Worm (Caenorhabditis elegans) whole organism, mixed stage, embryonic: ENCODE measurements around the gene mtl-2.
A peak's percentile ranks its signal among the peaks of the same experiment; 100 is the strongest.
"Not testable (repeated sequence)": the region's sequence is repeated elsewhere in the genome, so short reads cannot be mapped to it uniquely, and the experiment has no call there.

Experiments
- M03D4.4 ChIP-seq: sonication (generic microtip); optimal IDR thresholded peaks from 2 replicates; lab custom pipeline; 2017; ENCODE audit warnings: mild to moderate bottlenecking, missing genetic modification characterization, missing compliant biosample characterization
- bed-3 ChIP-seq: fragments of 200-800 bp; sonication (Bioruptor generic); optimal IDR thresholded peaks from 3 replicates; lab custom pipeline; 2018; ENCODE audit warnings: mild to moderate bottlenecking, missing genetic modification characterization, moderate library complexity, missing compliant biosample characterization
- blmp-1 ChIP-seq: fragments of 150-350 bp; optimal IDR thresholded peaks from 2 replicates; lab custom pipeline; 2014; ENCODE audit warnings: missing biosample characterization, missing genetic modification characterization
- ceh-39 ChIP-seq: fragments of 150-350 bp; optimal IDR thresholded peaks from 2 replicates; lab custom pipeline; 2014; ENCODE audit warnings: missing biosample characterization, missing genetic modification characterization
- ceh-43 ChIP-seq: fragments of 200-800 bp; sonication (Bioruptor generic); optimal IDR thresholded peaks from 2 replicates; lab custom pipeline; 2018; ENCODE audit warnings: mild to moderate bottlenecking, missing genetic modification characterization, moderate library complexity, missing compliant biosample characterization
- ceh-83 ChIP-seq: fragments of 200-800 bp; sonication (Bioruptor generic); optimal IDR thresholded peaks from 2 replicates; lab custom pipeline; 2018; ENCODE audit warnings: mild to moderate bottlenecking, missing genetic modification characterization, missing compliant biosample characterization
- ces-1 ChIP-seq: fragments of 150-350 bp; optimal IDR thresholded peaks from 2 replicates; lab custom pipeline; 2014; ENCODE audit warnings: missing biosample characterization, missing genetic modification reagents, missing genetic modification characterization
- cnd-1 ChIP-seq: fragments of 200-800 bp; sonication (Bioruptor generic); optimal IDR thresholded peaks from 2 replicates; lab custom pipeline; 2018; ENCODE audit warnings: mild to moderate bottlenecking, missing genetic modification characterization, missing compliant biosample characterization
- drap-1 ChIP-seq: fragments of 200-800 bp; sonication (Bioruptor generic); optimal IDR thresholded peaks from 3 replicates; lab custom pipeline; 2018; ENCODE audit warnings: mild to moderate bottlenecking, missing genetic modification characterization, missing compliant biosample characterization
- elt-1 ChIP-seq: sonication (generic microtip); optimal IDR thresholded peaks from 2 replicates; lab custom pipeline; 2017; ENCODE audit warnings: missing genetic modification characterization, mild to moderate bottlenecking, missing compliant biosample characterization, antibody characterized with exemption, moderate library complexity, borderline replicate concordance; ENCODE audit not compliant: insufficient read depth
- flh-1 ChIP-seq: fragments of 200-800 bp; sonication (Bioruptor generic); optimal IDR thresholded peaks from 2 replicates; lab custom pipeline; 2018; ENCODE audit warnings: mild to moderate bottlenecking, missing genetic modification characterization, moderate library complexity, missing compliant biosample characterization
- ham-2 ChIP-seq: fragments of 200-800 bp; sonication (Bioruptor generic); optimal IDR thresholded peaks from 2 replicates; lab custom pipeline; 2018; ENCODE audit warnings: mild to moderate bottlenecking, missing genetic modification characterization, missing compliant biosample characterization
- hlh-1 ChIP-seq: fragments of 150-350 bp; optimal IDR thresholded peaks from 2 replicates; lab custom pipeline; 2014; ENCODE audit warnings: missing biosample characterization, missing genetic modification reagents, missing genetic modification characterization
- lin-13 ChIP-seq: fragments of 150-350 bp; optimal IDR thresholded peaks from 2 replicates; lab custom pipeline; 2014; ENCODE audit warnings: missing biosample characterization, missing genetic modification characterization
- lin-32 ChIP-seq: fragments of 200-800 bp; sonication (Bioruptor generic); optimal IDR thresholded peaks from 2 replicates; lab custom pipeline; 2018; ENCODE audit warnings: mild to moderate bottlenecking, missing genetic modification characterization, missing compliant biosample characterization
- lsy-2 ChIP-seq: fragments of 150-350 bp; optimal IDR thresholded peaks from 2 replicates; lab custom pipeline; 2014; ENCODE audit warnings: missing biosample characterization, missing genetic modification characterization
- mab-5 ChIP-seq: fragments of 150-350 bp; optimal IDR thresholded peaks from 2 replicates; lab custom pipeline; 2014; ENCODE audit warnings: missing biosample characterization, missing genetic modification characterization
- mep-1 ChIP-seq: fragments of 150-350 bp; optimal IDR thresholded peaks from 2 replicates; lab custom pipeline; 2017; ENCODE audit warnings: missing biosample characterization, missing genetic modification reagents, missing genetic modification characterization, inconsistent platforms
- mls-2 ChIP-seq: sonication (generic microtip); optimal IDR thresholded peaks from 2 replicates; lab custom pipeline; 2016; ENCODE audit warnings: mild to moderate bottlenecking, missing genetic modification characterization, moderate library complexity, missing compliant biosample characterization
- nhr-2 ChIP-seq: fragments of 150-350 bp; optimal IDR thresholded peaks from 2 replicates; lab custom pipeline; 2014; ENCODE audit warnings: missing biosample characterization, missing genetic modification characterization
- nhr-237 ChIP-seq: fragments of 150-350 bp; optimal IDR thresholded peaks from 2 replicates; lab custom pipeline; 2014; ENCODE audit warnings: missing biosample characterization, missing genetic modification characterization
- pha-4 ChIP-seq: fragments of 150-350 bp; optimal IDR thresholded peaks from 2 replicates; lab custom pipeline; 2018; ENCODE audit warnings: missing biosample characterization, missing genetic modification reagents, missing genetic modification characterization
- sem-2 ChIP-seq: fragments of 200-800 bp; sonication (Bioruptor generic); optimal IDR thresholded peaks from 2 replicates; lab custom pipeline; 2018; ENCODE audit warnings: mild to moderate bottlenecking, missing genetic modification characterization, missing compliant biosample characterization
- snpc-4 ChIP-seq: fragments of 150-350 bp; optimal IDR thresholded peaks from 2 replicates; lab custom pipeline; 2014; ENCODE audit warnings: missing biosample characterization, missing genetic modification characterization
- sptf-1 ChIP-seq: sonication (generic microtip); optimal IDR thresholded peaks from 2 replicates; lab custom pipeline; 2017; ENCODE audit warnings: mild to moderate bottlenecking, missing genetic modification characterization, moderate library complexity, missing compliant biosample characterization
- tbx-8 ChIP-seq: fragments of 200-800 bp; sonication (Bioruptor generic); optimal IDR thresholded peaks from 2 replicates; lab custom pipeline; 2018; ENCODE audit warnings: mild to moderate bottlenecking, missing genetic modification characterization, moderate library complexity, missing compliant biosample characterization
- unc-120 ChIP-seq: sonication (generic microtip); optimal IDR thresholded peaks from 2 replicates; lab custom pipeline; 2017; ENCODE audit warnings: missing genetic modification characterization, missing compliant biosample characterization; ENCODE audit not compliant: poor library complexity, severe bottlenecking
- unc-62 ChIP-seq: fragments of 150-350 bp; optimal IDR thresholded peaks from 2 replicates; lab custom pipeline; 2014; ENCODE audit warnings: missing biosample characterization, missing genetic modification reagents, missing genetic modification characterization
- zip-8 ChIP-seq: fragments of 150-350 bp; optimal IDR thresholded peaks from 2 replicates; lab custom pipeline; 2014; ENCODE audit warnings: missing biosample characterization, missing genetic modification characterization
- ztf-11 ChIP-seq: fragments of 150-350 bp; optimal IDR thresholded peaks from 2 replicates; lab custom pipeline; 2014; ENCODE audit warnings: missing biosample characterization, missing genetic modification characterization

mtl-2 gene

ce11 chrV:14057540-14057939, 39.1 kb upstream of the mtl-2 start, which contains the start of gene F58D12.3:
F58D12.3 (plus strand) TSS chrV:14057840.
- TF ChIP-seq blmp-1 (tag; lab: Kevin White, UChicago) (no peak), unc-62 (no peak), M03D4.4 (no peak), nhr-2 (tag; lab: Kevin White, UChicago) (no peak), ztf-11 (tag; lab: Kevin White, UChicago) (no peak)
- TF ChIP-seq, all 35 proteins: peak for 0

- TF ChIP-seq sptf-1 (tag; lab: Kevin White, UChicago) (peak; percentile 49), nhr-237 (peak; percentile 38), pha-4 (tag; lab: Kevin White, UChicago) (peak; percentile 51), lsy-2 (tag; lab: Kevin White, UChicago) (peak; percentile 26), cnd-1 (tag; lab: Kevin White, UChicago) (peak; percentile 25), unc-120 (peak; percentile 11), lin-13 (tag; lab: Kevin White, UChicago) (peak; percentile 34), ces-1 (GFP tag; lab: Kevin White, UChicago) (peak; percentile 65)
Observed at ce11 chrV:14055097-14055496, 36.6 kb upstream of the mtl-2 start.

- TF ChIP-seq pha-4 (tag; lab: Kevin White, UChicago); tbx-8 (GFP tag; lab: Kevin White, UChicago); sem-2 (GFP tag; lab: Kevin White, UChicago): not testable (repeated sequence)
Observed at ce11 chrV:14049274-14049673, 30.8 kb upstream of the mtl-2 start, which contains the start of gene F58D12.1. F58D12.1 (plus strand) TSS chrV:14049574.

- TF ChIP-seq drap-1 (GFP tag; lab: Kevin White, UChicago) (peak; percentile 34), M03D4.4 (peak; percentile 23), mls-2 (tag; lab: Kevin White, UChicago) (peak; percentile 44), unc-120 (peak; percentile 45), sptf-1 (tag; lab: Kevin White, UChicago) (peak; percentile 65)
Observed at ce11 chrV:14038328-14039084, 20.0 kb upstream of the mtl-2 start, which contains the start of gene vps-39. vps-39 (minus strand) TSS chrV:14038378.

- TF ChIP-seq elt-1 (tag; lab: Kevin White, UChicago) (no peak), M03D4.4 (no peak), zip-8 (tag; lab: Kevin White, UChicago) (no peak), lin-13 (tag; lab: Kevin White, UChicago) (no peak), ham-2 (GFP tag; lab: Kevin White, UChicago) (no peak), snpc-4 (no peak), drap-1 (GFP tag; lab: Kevin White, UChicago) (no peak), lsy-2 (tag; lab: Kevin White, UChicago) (no peak), hlh-1 (no peak), ceh-83 (no peak), blmp-1 (tag; lab: Kevin White, UChicago) (no peak), nhr-2 (tag; lab: Kevin White, UChicago) (no peak), bed-3 (no peak), ceh-39 (tag; lab: Kevin White, UChicago) (no peak), ceh-43 (GFP tag; lab: Kevin White, UChicago) (no peak), mab-5 (tag; lab: Kevin White, UChicago) (no peak), tbx-8 (GFP tag; lab: Kevin White, UChicago) (no peak), sptf-1 (tag; lab: Kevin White, UChicago) (no peak), ces-1 (GFP tag; lab: Kevin White, UChicago) (no peak)
Observed at ce11 chrV:14033649-14034048, 15.2 kb upstream of the mtl-2 start, which contains the start of gene ins-10. ins-10 (plus strand) TSS chrV:14033949.

ce11 chrV:14028256-14028743, 9.8 kb upstream of the mtl-2 start:
- TF ChIP-seq lin-32 (no peak), flh-1 (GFP tag; lab: Kevin White, UChicago) (no peak), ham-2 (GFP tag; lab: Kevin White, UChicago) (no peak), cnd-1 (tag; lab: Kevin White, UChicago) (peak; percentile 14), mep-1 (tag; lab: Kevin White, UChicago) (no peak), ceh-39 (tag; lab: Kevin White, UChicago) (no peak), zip-8 (tag; lab: Kevin White, UChicago) (no peak)
- TF ChIP-seq, all 35 proteins: peak for 1
